Worm (Caenorhabditis elegans) whole organism, L3 larva: ENCODE results near the gene elo-8.
A peak's percentile ranks its signal among the peaks of the same experiment; 100 is the strongest.

ENCODE experiments used
- R02D3.7 ChIP-seq: fragments of 150-350 bp; optimal IDR thresholded peaks from 2 replicates; lab custom pipeline; 2014; ENCODE audit warnings: missing biosample characterization, missing genetic modification characterization
- ceh-82 ChIP-seq: fragments of 150-350 bp; optimal IDR thresholded peaks from 2 replicates; lab custom pipeline; 2014; ENCODE audit warnings: missing biosample characterization, missing genetic modification characterization
- nhr-11 ChIP-seq: fragments of 150-350 bp; optimal IDR thresholded peaks from 2 replicates; lab custom pipeline; 2014; ENCODE audit warnings: missing biosample characterization, missing genetic modification characterization
- nhr-12 ChIP-seq: fragments of 150-350 bp; optimal IDR thresholded peaks from 2 replicates; lab custom pipeline; 2014; ENCODE audit warnings: missing biosample characterization, missing genetic modification characterization
- nhr-76 ChIP-seq: fragments of 150-350 bp; sonication (generic microtip); optimal IDR thresholded peaks from 5 replicates; lab custom pipeline; 2014; ENCODE audit warnings: missing biosample characterization, missing genetic modification characterization
- nhr-77 ChIP-seq: fragments of 150-350 bp; optimal IDR thresholded peaks from 2 replicates; lab custom pipeline; 2014; ENCODE audit warnings: missing biosample characterization, missing genetic modification characterization
- pha-4 ChIP-seq: fragments of 150-350 bp; optimal IDR thresholded peaks from 2 replicates; lab custom pipeline; 2014; ENCODE audit warnings: missing biosample characterization, missing genetic modification reagents, missing genetic modification characterization
- sea-2 ChIP-seq: fragments of 150-350 bp; sonication (generic microtip); optimal IDR thresholded peaks from 4 replicates; lab custom pipeline; 2014; ENCODE audit warnings: missing biosample characterization, missing genetic modification reagents, missing genetic modification characterization
- skn-1 ChIP-seq: fragments of 150-350 bp; optimal IDR thresholded peaks from 2 replicates; lab custom pipeline; 2014; ENCODE audit warnings: missing biosample characterization, missing genetic modification characterization
- unc-62 ChIP-seq: fragments of 150-350 bp; sonication (generic microtip); optimal IDR thresholded peaks from 4 replicates; lab custom pipeline; 2014; ENCODE audit warnings: missing biosample characterization, missing genetic modification reagents, missing genetic modification characterization
- zag-1 ChIP-seq: fragments of 150-350 bp; optimal IDR thresholded peaks from 2 replicates; lab custom pipeline; 2014; ENCODE audit warnings: missing biosample characterization, missing genetic modification characterization

DNA sequence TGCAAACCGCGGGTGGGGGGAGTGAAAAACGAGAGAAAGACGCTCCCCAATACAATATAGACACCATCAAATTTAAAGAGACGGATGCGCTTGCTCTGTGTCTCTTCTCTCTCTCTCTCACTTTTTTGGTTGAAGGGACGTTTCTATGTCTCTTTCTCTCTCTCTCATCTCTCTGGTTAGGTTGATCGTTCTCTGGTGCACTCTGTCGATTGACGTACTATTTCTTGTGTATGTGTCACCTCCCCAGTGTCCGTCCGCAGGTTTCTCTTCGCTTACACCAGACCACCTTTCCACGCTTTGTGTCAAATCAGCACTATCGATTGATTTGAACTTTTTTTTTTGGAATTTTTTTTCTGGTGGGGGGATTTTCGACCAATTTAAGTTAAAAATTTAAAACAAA, 11.6 kb upstream of the elo-8 start:
- TF ChIP-seq nhr-11 (tag; lab: Kevin White, UChicago) (peak; percentile 62), nhr-77 (tag; lab: Kevin White, UChicago) (no peak), R02D3.7 (tag; lab: Kevin White, UChicago) (peak; percentile 9), unc-62 (GFP tag; lab: Kevin White, UChicago) (peak; percentile 24), ceh-82 (no peak), skn-1 (tag; lab: Kevin White, UChicago) (peak; percentile 4), zag-1 (tag; lab: Kevin White, UChicago) (no peak), pha-4 (tag; lab: Kevin White, UChicago) (peak; percentile 81), sea-2 (no peak), nhr-76 (tag; lab: Kevin White, UChicago) (no peak), nhr-12 (tag; lab: Kevin White, UChicago) (no peak)
